Fruit fly (Drosophila melanogaster) whole organism, embryonic: ENCODE results near the gene CG7985.

ENCODE experiments used
- Adf1 ChIP-seq: fragments of 200-800 bp; sonication (Bioruptor generic); IDR thresholded peaks from 2 replicates; pipeline ENCODE4 v1.3.6; 2022; ENCODE audit warnings: missing biosample characterization, missing genetic modification characterization
- CG12104 ChIP-seq: fragments of 200-800 bp; sonication (Bioruptor generic); optimal IDR thresholded peaks from 3 replicates; lab custom pipeline; 2016; ENCODE audit warnings: missing biosample characterization, missing genetic modification characterization
- CG12219 ChIP-seq: fragments of 200-800 bp; sonication (Bioruptor generic); optimal IDR thresholded peaks from 3 replicates; lab custom pipeline; 2018; ENCODE audit warnings: missing biosample characterization, mild to moderate bottlenecking, missing genetic modification characterization
- CG12299 ChIP-seq: fragments of 200-800 bp; sonication (Bioruptor generic); optimal IDR thresholded peaks from 2 replicates; lab custom pipeline; 2018; ENCODE audit warnings: missing biosample characterization, mild to moderate bottlenecking, missing genetic modification characterization
- CG13123 ChIP-seq: fragments of 200-800 bp; sonication (Bioruptor generic); optimal IDR thresholded peaks from 2 replicates; lab custom pipeline; 2016; ENCODE audit warnings: missing biosample characterization, missing genetic modification characterization
- CG13775 ChIP-seq: fragments of 200-800 bp; sonication (Bioruptor generic); optimal IDR thresholded peaks from 3 replicates; lab custom pipeline; 2017; ENCODE audit warnings: missing biosample characterization, mild to moderate bottlenecking, missing genetic modification characterization
- CG13894 ChIP-seq: fragments of 200-800 bp; sonication (Bioruptor generic); optimal IDR thresholded peaks from 3 replicates; lab custom pipeline; 2018; ENCODE audit warnings: missing biosample characterization, mild to moderate bottlenecking, missing genetic modification characterization, moderate library complexity
- CG15479 ChIP-seq: fragments of 200-800 bp; sonication (Bioruptor generic); optimal IDR thresholded peaks from 3 replicates; lab custom pipeline; 2019; ENCODE audit warnings: missing biosample characterization, mild to moderate bottlenecking, missing genetic modification characterization, moderate library complexity
- CG15514 ChIP-seq: fragments of 200-800 bp; sonication (Bioruptor generic); optimal IDR thresholded peaks from 3 replicates; lab custom pipeline; 2017; ENCODE audit warnings: missing biosample characterization, missing genetic modification characterization, mild to moderate bottlenecking, moderate library complexity, missing genetic modification reagents
- CG33213 ChIP-seq: fragments of 200-800 bp; sonication (Bioruptor generic); optimal IDR thresholded peaks from 3 replicates; lab custom pipeline; 2016; ENCODE audit warnings: missing biosample characterization, missing genetic modification characterization
- CG4282 ChIP-seq: fragments of 200-800 bp; sonication (Bioruptor generic); optimal IDR thresholded peaks from 2 replicates; lab custom pipeline; 2016; ENCODE audit warnings: missing biosample characterization, missing genetic modification characterization
- CG6654 ChIP-seq: fragments of 200-800 bp; sonication (Bioruptor generic); optimal IDR thresholded peaks from 2 replicates; lab custom pipeline; 2017; ENCODE audit warnings: missing biosample characterization, mild to moderate bottlenecking, missing genetic modification characterization
- CG6791 ChIP-seq: fragments of 200-800 bp; sonication (Bioruptor generic); IDR thresholded peaks from 3 replicates; pipeline ENCODE4 v1.3.6; 2022; ENCODE audit warnings: missing biosample characterization, missing genetic modification characterization; ENCODE audit not compliant: partially characterized antibody
- CG6854 ChIP-seq: fragments of 200-800 bp; sonication (Bioruptor generic); optimal IDR thresholded peaks from 3 replicates; lab custom pipeline; 2017; ENCODE audit warnings: missing biosample characterization, mild to moderate bottlenecking, missing genetic modification characterization
- CG7963 ChIP-seq: fragments of 200-800 bp; sonication (Bioruptor generic); IDR thresholded peaks from 3 replicates; pipeline ENCODE4 v1.3.6; 2022; ENCODE audit warnings: missing biosample characterization, missing genetic modification characterization; ENCODE audit not compliant: partially characterized antibody
- CG9727 ChIP-seq: fragments of 200-800 bp; sonication (Bioruptor generic); optimal IDR thresholded peaks from 3 replicates; lab custom pipeline; 2017; ENCODE audit warnings: missing biosample characterization, mild to moderate bottlenecking, missing genetic modification characterization
- D ChIP-seq, 2 experiments: fragments of 200-800 bp in 1 of 2; fragments of >200 bp in 1 of 2; sonication (Bioruptor generic) in 1 of 2; optimal IDR thresholded peaks; 2 replicates in 1 of 2; 3 replicates in 1 of 2; lab custom pipeline; 2017; ENCODE audit warnings: mild to moderate bottlenecking in 1 of 2, missing biosample characterization in 1 of 2, missing genetic modification characterization in 1 of 2, missing genetic modification reagents in 1 of 2
- Dbx ChIP-seq: fragments of 200-800 bp; sonication (Bioruptor generic); IDR thresholded peaks from 3 replicates; pipeline ENCODE4 v1.3.6; 2022; ENCODE audit warnings: missing biosample characterization, missing genetic modification characterization
- Dip3 ChIP-seq: fragments of 200-800 bp; sonication (Bioruptor generic); optimal IDR thresholded peaks from 3 replicates; lab custom pipeline; 2016; ENCODE audit warnings: missing biosample characterization, missing genetic modification characterization
- Ets97D ChIP-seq: fragments of 200-800 bp; sonication (Bioruptor generic); optimal IDR thresholded peaks from 3 replicates; lab custom pipeline; 2016; ENCODE audit warnings: missing biosample characterization, missing genetic modification characterization
- Fer3 ChIP-seq: fragments of 200-800 bp; sonication (Bioruptor generic); optimal IDR thresholded peaks from 2 replicates; lab custom pipeline; 2018; ENCODE audit warnings: missing biosample characterization, mild to moderate bottlenecking, missing genetic modification characterization, moderate library complexity
- H15 ChIP-seq: fragments of 200-800 bp; sonication (Bioruptor generic); IDR thresholded peaks from 3 replicates; pipeline ENCODE4 v1.3.6; 2022; ENCODE audit warnings: missing biosample characterization, missing genetic modification characterization
- H2.0 ChIP-seq: fragments of 200-800 bp; sonication (Bioruptor generic); IDR thresholded peaks from 2 replicates; pipeline ENCODE4 v1.3.6; 2022; ENCODE audit warnings: missing biosample characterization, missing genetic modification characterization
- HmgD ChIP-seq: fragments of 200-800 bp; sonication (Bioruptor generic); optimal IDR thresholded peaks from 3 replicates; lab custom pipeline; 2016; ENCODE audit warnings: missing biosample characterization, missing genetic modification characterization
- Jarid2 ChIP-seq: fragments of 200-800 bp; sonication (Bioruptor generic); optimal IDR thresholded peaks from 3 replicates; lab custom pipeline; 2017; ENCODE audit warnings: mild to moderate bottlenecking, missing biosample characterization, missing genetic modification reagents, missing genetic modification characterization
- MTF-1 ChIP-seq: fragments of 200-800 bp; sonication (Bioruptor generic); optimal IDR thresholded peaks from 2 replicates; lab custom pipeline; 2018; ENCODE audit warnings: missing biosample characterization, mild to moderate bottlenecking, missing genetic modification characterization, borderline replicate concordance
- NC2α ChIP-seq: fragments of 200-800 bp; sonication (Bioruptor generic); optimal IDR thresholded peaks from 2 replicates; lab custom pipeline; 2016; ENCODE audit warnings: missing biosample characterization, missing genetic modification characterization
- Neu2 ChIP-seq: fragments of 200-800 bp; sonication (Bioruptor generic); optimal IDR thresholded peaks from 3 replicates; lab custom pipeline; 2016; ENCODE audit warnings: missing biosample characterization, missing genetic modification characterization, borderline replicate concordance
- Rfx ChIP-seq: fragments of 200-800 bp; sonication (Bioruptor generic); IDR thresholded peaks from 2 replicates; pipeline ENCODE4 v1.3.6; 2022; ENCODE audit warnings: missing biosample characterization, missing genetic modification characterization
- Side ChIP-seq: fragments of 200-800 bp; sonication (Bioruptor generic); optimal IDR thresholded peaks from 2 replicates; lab custom pipeline; 2016; ENCODE audit warnings: missing biosample characterization, missing genetic modification characterization
- Sin3A ChIP-seq: fragments of >200 bp; optimal IDR thresholded peaks from 2 replicates; lab custom pipeline; 2018
- Usf ChIP-seq: fragments of 200-800 bp; sonication (Bioruptor generic); optimal IDR thresholded peaks from 2 replicates; lab custom pipeline; 2017; ENCODE audit warnings: missing genotype, missing biosample characterization, missing genetic modification characterization
- al ChIP-seq: fragments of 200-800 bp; sonication (Bioruptor generic); IDR thresholded peaks from 2 replicates; pipeline ENCODE4 v1.3.6; 2022; ENCODE audit warnings: missing biosample characterization, missing genetic modification characterization
- ase ChIP-seq: fragments of 200-800 bp; sonication (Bioruptor generic); IDR thresholded peaks from 3 replicates; pipeline ENCODE4 v1.3.6; 2022; ENCODE audit warnings: missing biosample characterization, missing genetic modification characterization
- bowl ChIP-seq: fragments of 200-800 bp; sonication (Bioruptor generic); IDR thresholded peaks from 2 replicates; pipeline ENCODE4 v1.3.6; 2022; ENCODE audit warnings: missing biosample characterization, missing genetic modification characterization
- bsh ChIP-seq, 2 experiments: fragments of 200-800 bp; sonication (Bioruptor generic); optimal IDR thresholded peaks; 2 replicates each; lab custom pipeline; 2017 to 2018; ENCODE audit warnings: mild to moderate bottlenecking in 2 of 2, missing biosample characterization in 2 of 2, missing genetic modification characterization in 2 of 2, moderate library complexity in 1 of 2
- ci ChIP-seq: fragments of 200-800 bp; sonication (Bioruptor generic); IDR thresholded peaks from 3 replicates; pipeline ENCODE4 v1.3.6; 2022; ENCODE audit warnings: missing biosample characterization, missing genetic modification characterization
- croc ChIP-seq: fragments of 200-800 bp; sonication (Bioruptor generic); conservative IDR thresholded peaks from 3 replicates; pipeline ENCODE4 v1.3.6; 2022; ENCODE audit warnings: missing biosample characterization, missing genetic modification characterization
- dati ChIP-seq: fragments of 200-800 bp; sonication (Bioruptor generic); IDR thresholded peaks from 2 replicates; pipeline ENCODE4 v1.3.6; 2022; ENCODE audit warnings: missing biosample characterization, missing genetic modification characterization
- esg ChIP-seq: fragments of 200-800 bp; sonication (Bioruptor generic); conservative IDR thresholded peaks from 2 replicates; pipeline ENCODE4 v1.3.6; 2022; ENCODE audit warnings: missing biosample characterization, missing genetic modification characterization
- jing ChIP-seq: fragments of 200-800 bp; sonication (Bioruptor generic); optimal IDR thresholded peaks from 2 replicates; lab custom pipeline; 2018; ENCODE audit warnings: missing biosample characterization, mild to moderate bottlenecking, missing genetic modification characterization
- jumu ChIP-seq: fragments of 200-800 bp; sonication (Bioruptor generic); optimal IDR thresholded peaks from 3 replicates; lab custom pipeline; 2016; ENCODE audit warnings: missing biosample characterization, missing genetic modification characterization
- lab ChIP-seq: fragments of 200-800 bp; sonication (Bioruptor generic); optimal IDR thresholded peaks from 3 replicates; lab custom pipeline; 2017; ENCODE audit warnings: missing biosample characterization, missing genetic modification characterization, mild to moderate bottlenecking, moderate library complexity, missing genetic modification reagents
- maf-S ChIP-seq: fragments of 200-800 bp; sonication (Bioruptor generic); optimal IDR thresholded peaks from 2 replicates; lab custom pipeline; 2016; ENCODE audit warnings: missing biosample characterization, missing genetic modification characterization
- nau ChIP-seq: fragments of 200-800 bp; sonication (Bioruptor generic); optimal IDR thresholded peaks from 3 replicates; lab custom pipeline; 2017; ENCODE audit warnings: missing biosample characterization, mild to moderate bottlenecking, missing genetic modification characterization, missing genetic modification reagents
- oc ChIP-seq: fragments of 200-800 bp; sonication (Bioruptor generic); optimal IDR thresholded peaks from 2 replicates; lab custom pipeline; 2018; ENCODE audit warnings: missing biosample characterization, mild to moderate bottlenecking, missing genetic modification characterization, moderate library complexity
- psq ChIP-seq: fragments of 200-800 bp; sonication (Bioruptor generic); optimal IDR thresholded peaks from 2 replicates; lab custom pipeline; 2017; ENCODE audit warnings: missing biosample characterization, missing genetic modification characterization
- slp2 ChIP-seq: fragments of 200-800 bp; sonication (Bioruptor generic); optimal IDR thresholded peaks from 2 replicates; lab custom pipeline; 2016; ENCODE audit warnings: missing biosample characterization, missing genetic modification characterization
- ssp ChIP-seq: fragments of 200-800 bp; sonication (Bioruptor generic); IDR thresholded peaks from 2 replicates; pipeline ENCODE4 v1.3.6; 2022; ENCODE audit warnings: missing biosample characterization, missing genetic modification characterization
- toy ChIP-seq: fragments of 200-800 bp; sonication (Bioruptor generic); IDR thresholded peaks from 2 replicates; pipeline ENCODE4 v1.3.6; 2022; ENCODE audit warnings: missing biosample characterization, missing genetic modification characterization
- usp ChIP-seq: fragments of >200 bp; optimal IDR thresholded peaks from 2 replicates; lab custom pipeline; 2017; ENCODE audit warnings: missing biosample characterization, missing genetic modification characterization

Gene CG7985

DNA sequence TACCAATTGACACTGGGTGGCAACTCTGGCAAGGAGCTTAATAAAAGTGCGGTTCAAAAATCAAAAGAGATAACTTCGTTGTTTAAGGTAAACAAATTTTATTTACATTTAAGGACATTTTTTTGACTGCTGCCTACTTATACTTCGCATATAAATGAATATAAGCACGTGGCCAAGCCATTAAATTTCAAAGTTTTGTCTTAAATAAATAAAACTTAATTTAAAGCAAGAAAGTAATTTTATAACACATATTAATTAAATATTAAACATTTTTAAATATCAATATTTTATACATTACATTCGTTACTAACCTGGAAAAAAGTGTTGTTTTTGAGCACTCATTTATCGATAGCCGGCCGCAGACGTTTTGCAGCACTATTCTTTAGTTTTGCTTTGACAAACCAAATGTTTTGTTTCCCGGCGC is 10.9 kb upstream of the CG7985 start, which contains the start of the genes CG12321 and MED17 (continued):
- TF ChIP-seq CG15479 (GFP tag; lab: Kevin White, UChicago) (no peak), dati (GFP tag; lab: Robert Waterston, UW) (no peak), CG4282 (GFP tag; lab: Kevin White, UChicago) (no peak), nau (no peak), lab (peak; percentile 90), CG6854 (GFP tag; lab: Kevin White, UChicago) (peak; percentile 61), al (peak; percentile 90), oc (tag; lab: Kevin White, UChicago) (peak; percentile 82), Sin3A (peak; percentile 5), CG12219 (peak; percentile 8), Fer3 (tag; lab: Kevin White, UChicago) (peak; percentile 85), CG13123 (GFP tag; lab: Kevin White, UChicago) (peak; percentile 85), Ets97D (GFP tag; lab: Kevin White, UChicago) (peak; percentile 55), Rfx (GFP tag; lab: Robert Waterston, UW) (peak; percentile 96), CG12104 (GFP tag; lab: Kevin White, UChicago) (peak; percentile 88), HmgD (GFP tag; lab: Kevin White, UChicago) (no peak), CG13894 (tag; lab: Kevin White, UChicago) (no peak), CG9727 (GFP tag; lab: Kevin White, UChicago) (peak; percentile 90), CG33213 (peak; percentile 47), NC2α (GFP tag; lab: Kevin White, UChicago) (no peak), toy (GFP tag; lab: Robert Waterston, UW) (peak; percentile 43; the same call in 1 of the 2 replicates), slp2 (GFP tag; lab: Kevin White, UChicago) (no peak), psq (GFP tag; lab: Kevin White, UChicago) (peak; percentile 79), CG7963 (GFP tag; lab: Robert Waterston, UW) (no peak), ci (GFP tag; lab: Robert Waterston, UW) (no peak; the same call in 1 of the 3 replicates), jumu (peak; percentile 42), H2.0 (peak; percentile 81), esg (GFP tag; lab: Robert Waterston, UW) (peak; percentile 87), Adf1 (GFP tag; lab: Robert Waterston, UW) (peak; percentile 49), Side (GFP tag; lab: Kevin White, UChicago) (peak; percentile 4), maf-S (GFP tag; lab: Kevin White, UChicago) (no peak), Dbx (GFP tag; lab: Robert Waterston, UW) (peak; percentile 96), CG12299 (tag; lab: Kevin White, UChicago) (peak; percentile 68), CG6791 (GFP tag; lab: Robert Waterston, UW) (no peak), ase (GFP tag; lab: Robert Waterston, UW) (peak; percentile 85), jing (peak; percentile 69), CG15514 (GFP tag; lab: Kevin White, UChicago) (peak; percentile 86), H15 (GFP tag; lab: Robert Waterston, UW) (peak; percentile 72; the same call in 2 of the 3 replicates), Jarid2 (GFP tag; lab: Kevin White, UChicago) (peak; percentile 48), croc (peak; percentile 76), D (optimal IDR thresholded peaks at IDR 0.05; lab: Kevin White, UChicago) (no peak), D (GFP tag; optimal IDR thresholded peaks at IDR 0.05; lab: Kevin White, UChicago) (peak; percentile 85), Usf (GFP tag; lab: Kevin White, UChicago) (peak; percentile 85), bsh (GFP tag; optimal IDR thresholded peaks at IDR 0.05; lab: Kevin White, UChicago) (peak in 1 of 2 experiments; percentile 85), Dip3 (GFP tag; lab: Kevin White, UChicago) (peak; percentile 77), Neu2 (GFP tag; lab: Kevin White, UChicago) (no peak), usp (GFP tag; lab: Kevin White, UChicago) (no peak), CG13775 (peak; percentile 94), CG6654 (peak; percentile 69), MTF-1 (GFP tag; lab: Kevin White, UChicago) (no peak), ssp (peak; percentile 87), bowl (GFP tag; lab: Robert Waterston, UW) (no peak)
